In the genomic region with DNA sequence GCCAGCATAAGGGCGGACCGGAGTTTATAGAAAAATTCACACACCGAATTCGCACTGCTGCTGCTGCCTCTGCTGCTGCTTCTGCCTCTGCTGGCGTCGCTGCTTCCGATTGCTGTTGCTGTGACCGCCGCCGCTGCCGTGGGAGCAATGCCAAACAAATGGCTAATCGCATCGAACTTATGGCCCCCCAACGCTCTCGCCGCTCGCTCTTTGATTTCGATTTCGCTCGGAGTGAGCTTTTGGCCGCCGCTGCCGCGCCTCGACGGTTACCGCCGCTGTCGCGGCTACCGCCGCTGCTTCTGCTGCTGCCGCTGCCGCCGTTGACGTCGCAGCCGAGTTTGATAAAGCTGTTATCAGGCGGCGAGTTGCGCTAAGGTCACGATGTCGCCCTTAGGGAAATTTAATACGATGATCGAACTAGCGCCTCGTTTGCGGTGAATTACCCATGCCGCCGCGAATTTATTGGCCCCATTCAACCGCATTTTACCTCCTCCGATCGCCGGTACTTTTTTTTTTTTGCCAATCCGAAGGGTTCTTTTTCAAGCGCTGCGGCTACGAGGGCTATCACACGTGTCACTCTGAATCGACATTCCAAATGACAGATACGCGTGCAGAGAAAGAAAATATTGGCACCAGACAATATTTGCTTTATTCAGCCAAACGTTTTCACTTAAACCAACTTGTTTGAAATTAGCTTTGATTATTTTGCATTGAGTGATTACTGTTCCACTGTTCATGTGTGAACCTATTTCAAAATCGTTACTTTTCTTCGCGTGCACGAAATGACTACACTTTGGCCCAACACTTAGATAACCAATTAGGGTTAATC, we compare ENCODE assay signal across 1 fruit fly cellular context.
TF ChIP-seq lines count a peak whose summit lies in the region.

No protein-coding gene starts in this region.

TF ChIP-seq in whole organism, embryonic, 481 proteins besides CTCF, POLR2A, EP300 and RAD21 (continued from another document):
- TF ChIP-seq B-H1 (GFP tag; IDR thresholded peaks at IDR 0.05; lab: Robert Waterston, UW) (peak; percentile 59; the same call in 2 of the 3 replicates), wor (GFP tag; IDR thresholded peaks at IDR 0.05; lab: Robert Waterston, UW) (peak; percentile 43; the same call in 1 of the 2 replicates), HLH54F (GFP tag; optimal IDR thresholded peaks at IDR 0.05; lab: Kevin White, UChicago) (peak; percentile 68), br (optimal IDR thresholded peaks at IDR 0.05; lab: Kevin White, UChicago) (no peak), Asciz (GFP tag; optimal IDR thresholded peaks at IDR 0.05; lab: Kevin White, UChicago) (peak; percentile 18), CG12769 (tag; optimal IDR thresholded peaks at IDR 0.05; lab: Kevin White, UChicago) (peak; percentile 92), nerfin-2 (GFP tag; IDR thresholded peaks at IDR 0.05; lab: Robert Waterston, UW; ENCODE audit: partially characterized antibody) (0 out of 2 replicates have a peak, but pooled peaks have one; percentile 17), CG16779 (GFP tag; IDR thresholded peaks at IDR 0.05; lab: Robert Waterston, UW) (peak; percentile 45; the same call in 1 of the 2 replicates), Atf3 (GFP tag; optimal IDR thresholded peaks at IDR 0.05; lab: Kevin White, UChicago) (peak; percentile 22), CG17568 (GFP tag; optimal IDR thresholded peaks at IDR 0.05; lab: Kevin White, UChicago) (no peak), CG13287 (GFP tag; IDR thresholded peaks at IDR 0.05; lab: Robert Waterston, UW; ENCODE audit: partially characterized antibody) (peak; percentile 13; the same call in 1 of the 2 replicates), stwl (tag; optimal IDR thresholded peaks at IDR 0.05; lab: Kevin White, UChicago) (no peak), NC2α (GFP tag; optimal IDR thresholded peaks at IDR 0.05; lab: Kevin White, UChicago) (peak; percentile 21), Adf1 (GFP tag; IDR thresholded peaks at IDR 0.05; lab: Robert Waterston, UW) (peak; percentile 98), cas (GFP tag; IDR thresholded peaks at IDR 0.05; lab: Robert Waterston, UW) (peak; percentile 62; the same call in 1 of the 2 replicates), twi (tag; optimal IDR thresholded peaks at IDR 0.05; lab: Kevin White, UChicago) (no peak), CG4820 (GFP tag; optimal IDR thresholded peaks at IDR 0.05; lab: Kevin White, UChicago) (peak; percentile 51), Dad (GFP tag; optimal IDR thresholded peaks at IDR 0.05; lab: Kevin White, UChicago) (no peak), CG4854 (GFP tag; optimal IDR thresholded peaks at IDR 0.05; lab: Kevin White, UChicago) (peak; percentile 4), ro (GFP tag; IDR thresholded peaks at IDR 0.05; lab: Robert Waterston, UW) (0 out of 2 replicates have a peak, but pooled peaks have one; percentile 49), HLH4C (GFP tag; IDR thresholded peaks at IDR 0.05; lab: Robert Waterston, UW; ENCODE audit: partially characterized antibody) (no peak), gcm (GFP tag; optimal IDR thresholded peaks at IDR 0.05; lab: Kevin White, UChicago) (no peak), Bteb2 (GFP tag; optimal IDR thresholded peaks at IDR 0.05; lab: Kevin White, UChicago) (peak; percentile 28), pum (GFP tag; optimal IDR thresholded peaks at IDR 0.05; lab: Kevin White, UChicago) (peak; percentile 69), CG16863 (GFP tag; optimal IDR thresholded peaks at IDR 0.05; lab: Kevin White, UChicago) (peak; percentile 61), Neu2 (GFP tag; optimal IDR thresholded peaks at IDR 0.05; lab: Kevin White, UChicago; ENCODE audit: borderline replicate concordance) (peak; percentile 41), Ssrp (tag; optimal IDR thresholded peaks at IDR 0.05; lab: Kevin White, UChicago) (peak; percentile 44), CG8290 (GFP tag; optimal IDR thresholded peaks at IDR 0.05; lab: Kevin White, UChicago) (no peak), CG8290 (tag; optimal IDR thresholded peaks at IDR 0.05; lab: Kevin White, UChicago) (peak in 1 of 2 experiments; percentile 92), Xbp1 (GFP tag; optimal IDR thresholded peaks at IDR 0.05; lab: Kevin White, UChicago) (peak; percentile 68), CG10147 (GFP tag; optimal IDR thresholded peaks at IDR 0.05; lab: Kevin White, UChicago) (peak; percentile 8), CG13424 (tag; optimal IDR thresholded peaks at IDR 0.05; lab: Kevin White, UChicago) (peak; percentile 49), Dll (GFP tag; IDR thresholded peaks at IDR 0.05; lab: Robert Waterston, UW; ENCODE audit: partially characterized antibody) (no peak), CG2202 (tag; optimal IDR thresholded peaks at IDR 0.05; lab: Kevin White, UChicago) (no peak), NK7.1 (GFP tag; optimal IDR thresholded peaks at IDR 0.05; lab: Kevin White, UChicago) (peak; percentile 22), Blimp-1 (GFP tag; optimal IDR thresholded peaks at IDR 0.05; lab: Kevin White, UChicago) (peak; percentile 64), Dp (GFP tag; optimal IDR thresholded peaks at IDR 0.05; lab: Kevin White, UChicago) (no peak), disco-r (GFP tag; optimal IDR thresholded peaks at IDR 0.05; lab: Kevin White, UChicago) (peak; percentile 0), Ets97D (GFP tag; optimal IDR thresholded peaks at IDR 0.05; lab: Kevin White, UChicago) (no peak), pan (optimal IDR thresholded peaks at IDR 0.05; lab: Kevin White, UChicago) (no peak), pan (GFP tag; optimal IDR thresholded peaks at IDR 0.05 in 1 of 2, IDR thresholded peaks at IDR 0.05 in 1 of 2) (peak in 1 of 2 experiments; percentile 85), CG7372 (GFP tag; IDR thresholded peaks at IDR 0.05; lab: Robert Waterston, UW) (peak; percentile 78), odd (GFP tag; optimal IDR thresholded peaks at IDR 0.05; lab: Kevin White, UChicago) (no peak), Dref (GFP tag; IDR thresholded peaks at IDR 0.05; lab: Robert Waterston, UW) (no peak), jumu (GFP tag; optimal IDR thresholded peaks at IDR 0.05; lab: Kevin White, UChicago) (peak; percentile 66), CG12219 (GFP tag; optimal IDR thresholded peaks at IDR 0.05; lab: Kevin White, UChicago) (peak; percentile 49), caup (GFP tag; optimal IDR thresholded peaks at IDR 0.05; lab: Kevin White, UChicago; ENCODE audit: severe bottlenecking) (peak; percentile 74), CG12744 (GFP tag; optimal IDR thresholded peaks at IDR 0.05; lab: Kevin White, UChicago) (no peak), CG6683 (GFP tag; optimal IDR thresholded peaks at IDR 0.05; lab: Kevin White, UChicago) (peak; percentile 21), Vsx1 (GFP tag; optimal IDR thresholded peaks at IDR 0.05; lab: Kevin White, UChicago) (peak; percentile 38), Xrp1 (GFP tag; IDR thresholded peaks at IDR 0.05; lab: Robert Waterston, UW) (peak; percentile 74), Hr3 (GFP tag; optimal IDR thresholded peaks at IDR 0.05; lab: Kevin White, UChicago) (peak; percentile 46), CG42726 (GFP tag; IDR thresholded peaks at IDR 0.05; lab: Robert Waterston, UW; ENCODE audit: partially characterized antibody) (no peak), hkb (optimal IDR thresholded peaks at IDR 0.05; lab: Kevin White, UChicago) (no peak), hkb (GFP tag; IDR thresholded peaks at IDR 0.05; lab: Robert Waterston, UW) (peak; percentile 82), toy (GFP tag; IDR thresholded peaks at IDR 0.05; lab: Robert Waterston, UW) (0 out of 2 replicates have a peak, but pooled peaks have one; percentile 75), CG8478 (optimal IDR thresholded peaks at IDR 0.05; lab: Kevin White, UChicago) (no peak), E2f1 (GFP tag; IDR thresholded peaks at IDR 0.05; lab: Robert Waterston, UW) (peak; percentile 77), CG7271 (tag; optimal IDR thresholded peaks at IDR 0.05; lab: Kevin White, UChicago) (no peak), CG17361 (GFP tag; IDR thresholded peaks at IDR 0.05; lab: Robert Waterston, UW) (peak; percentile 59; the same call in 1 of the 3 replicates), ken (GFP tag; IDR thresholded peaks at IDR 0.05; lab: Robert Waterston, UW) (peak; percentile 43; the same call in 1 of the 3 replicates), CG11695 (GFP tag; IDR thresholded peaks at IDR 0.05; lab: Robert Waterston, UW) (peak; percentile 73), Sox102F (GFP tag; optimal IDR thresholded peaks at IDR 0.05; lab: Kevin White, UChicago) (peak; percentile 65), zen (tag; optimal IDR thresholded peaks at IDR 0.05; lab: Kevin White, UChicago) (peak; percentile 27), CG17385 (GFP tag; optimal IDR thresholded peaks at IDR 0.05; lab: Kevin White, UChicago) (peak; percentile 60), ab (GFP tag; optimal IDR thresholded peaks at IDR 0.05; lab: Kevin White, UChicago) (peak; percentile 28), Jarid2 (GFP tag; optimal IDR thresholded peaks at IDR 0.05; lab: Kevin White, UChicago) (peak; percentile 1), CG1233 (GFP tag; optimal IDR thresholded peaks at IDR 0.05; lab: Kevin White, UChicago) (peak; percentile 60), CG13123 (GFP tag; optimal IDR thresholded peaks at IDR 0.05; lab: Kevin White, UChicago) (no peak), Med (GFP tag; lab: Kevin White, UChicago) (peak; percentile 93), bab2 (GFP tag; optimal IDR thresholded peaks at IDR 0.05; lab: Kevin White, UChicago) (peak; percentile 47), Kr (GFP tag; optimal IDR thresholded peaks at IDR 0.05; lab: Kevin White, UChicago) (no peak), maf-S (GFP tag; optimal IDR thresholded peaks at IDR 0.05; lab: Kevin White, UChicago) (no peak), CG9876 (GFP tag; optimal IDR thresholded peaks at IDR 0.05; lab: Kevin White, UChicago) (peak; percentile 37), CG6813 (GFP tag; optimal IDR thresholded peaks at IDR 0.05; lab: Kevin White, UChicago) (peak; percentile 63), emc (GFP tag; optimal IDR thresholded peaks at IDR 0.05; lab: Kevin White, UChicago) (peak; percentile 53), CG14965 (GFP tag; optimal IDR thresholded peaks at IDR 0.05; lab: Kevin White, UChicago; ENCODE audit: borderline replicate concordance) (no peak), CG34422 (GFP tag; IDR thresholded peaks at IDR 0.05; lab: Robert Waterston, UW) (peak; percentile 76), HHEX (GFP tag; optimal IDR thresholded peaks at IDR 0.05; lab: Kevin White, UChicago) (peak; percentile 70), MTF-1 (GFP tag; optimal IDR thresholded peaks at IDR 0.05; lab: Kevin White, UChicago; ENCODE audit: borderline replicate concordance) (no peak), klu (GFP tag; IDR thresholded peaks at IDR 0.05; lab: Robert Waterston, UW) (peak; percentile 72), rib (GFP tag; IDR thresholded peaks at IDR 0.05; lab: Robert Waterston, UW) (peak; percentile 63; the same call in 1 of the 2 replicates), knrl (GFP tag; IDR thresholded peaks at IDR 0.05; lab: Robert Waterston, UW; ENCODE audit: partially characterized antibody) (no peak), CG7786 (GFP tag; optimal IDR thresholded peaks at IDR 0.05; lab: Kevin White, UChicago) (peak; percentile 67), repo (GFP tag; optimal IDR thresholded peaks at IDR 0.05; lab: Kevin White, UChicago) (peak; percentile 36), dati (GFP tag; IDR thresholded peaks at IDR 0.05; lab: Robert Waterston, UW) (0 out of 2 replicates have a peak, but pooled peaks have one; percentile 10), Ets65A (GFP tag; lab: Kevin White, UChicago) (peak; percentile 88), CG17829 (tag; optimal IDR thresholded peaks at IDR 0.05; lab: Kevin White, UChicago) (peak; percentile 41), ara (GFP tag; IDR thresholded peaks at IDR 0.05; lab: Robert Waterston, UW) (peak; percentile 67; the same call in 1 of the 2 replicates), Six4 (GFP tag; optimal IDR thresholded peaks at IDR 0.05; lab: Kevin White, UChicago) (peak; percentile 40), CG2889 (GFP tag; IDR thresholded peaks at IDR 0.05; lab: Robert Waterston, UW) (peak; percentile 82; the same call in 2 of the 3 replicates), mam (GFP tag; optimal IDR thresholded peaks at IDR 0.05; lab: Kevin White, UChicago) (peak; percentile 68), CG5245 (GFP tag; optimal IDR thresholded peaks at IDR 0.05; lab: Kevin White, UChicago) (peak; percentile 56), Dip2 (GFP tag; IDR thresholded peaks at IDR 0.05; lab: Robert Waterston, UW) (peak; percentile 33; the same call in 1 of the 2 replicates), CG1529 (GFP tag; optimal IDR thresholded peaks at IDR 0.05; lab: Kevin White, UChicago) (no peak), ATbp (GFP tag; optimal IDR thresholded peaks at IDR 0.05; lab: Kevin White, UChicago) (no peak), Hmx (GFP tag; optimal IDR thresholded peaks at IDR 0.05; lab: Kevin White, UChicago) (no peak), inv (GFP tag; IDR thresholded peaks at IDR 0.05; lab: Robert Waterston, UW; ENCODE audit: partially characterized antibody) (no peak), CG18262 (tag; optimal IDR thresholded peaks at IDR 0.05; lab: Kevin White, UChicago) (peak; percentile 39), CG13624 (GFP tag; optimal IDR thresholded peaks at IDR 0.05; lab: Kevin White, UChicago) (peak; percentile 14), CG6272 (GFP tag; IDR thresholded peaks at IDR 0.05; lab: Robert Waterston, UW) (peak; percentile 63), ewg (GFP tag; optimal IDR thresholded peaks at IDR 0.05; lab: Kevin White, UChicago) (peak; percentile 26), fu2 (GFP tag; optimal IDR thresholded peaks at IDR 0.05; lab: Kevin White, UChicago) (peak; percentile 46), gro (GFP tag; optimal IDR thresholded peaks at IDR 0.05; lab: Kevin White, UChicago) (peak; percentile 71), CG10274 (GFP tag; optimal IDR thresholded peaks at IDR 0.05; lab: Kevin White, UChicago) (peak; percentile 16)
TF ChIP-seq in whole organism, embryonic: peak in this region for 303.
